Worm (Caenorhabditis elegans) whole organism, L1 larva: ENCODE measurements around the gene C35B1.4.

ENCODE experiments used
- C04F5.9 ChIP-seq: sonication (generic microtip); optimal IDR thresholded peaks from 2 replicates; lab custom pipeline; 2016; ENCODE audit warnings: missing genetic modification characterization, missing compliant biosample characterization
- C34B4.2 ChIP-seq: sonication (generic microtip); optimal IDR thresholded peaks from 2 replicates; lab custom pipeline; 2017; ENCODE audit warnings: mild to moderate bottlenecking, missing genetic modification characterization, missing compliant biosample characterization
- Y116A8C.19 ChIP-seq: sonication (generic microtip); optimal IDR thresholded peaks from 2 replicates; lab custom pipeline; 2016; ENCODE audit warnings: missing compliant biosample characterization, missing genetic modification characterization, borderline replicate concordance
- alr-1 ChIP-seq: fragments of 200-800 bp; sonication (Bioruptor generic); optimal IDR thresholded peaks from 2 replicates; lab custom pipeline; 2018; ENCODE audit warnings: borderline replicate concordance, mild to moderate bottlenecking, missing genetic modification characterization, missing compliant biosample characterization
- ama-1 ChIP-seq: fragments of 150-350 bp; optimal IDR thresholded peaks from 2 replicates; lab custom pipeline; 2014
- ceh-63 ChIP-seq: fragments of 200-800 bp; sonication (Bioruptor generic); optimal IDR thresholded peaks from 2 replicates; lab custom pipeline; 2018; ENCODE audit warnings: mild to moderate bottlenecking, missing genetic modification characterization, missing compliant biosample characterization
- ceh-8 ChIP-seq: fragments of 200-800 bp; sonication (Bioruptor generic); optimal IDR thresholded peaks from 2 replicates; lab custom pipeline; 2018; ENCODE audit warnings: mild to moderate bottlenecking, missing genetic modification characterization, moderate library complexity, missing compliant biosample characterization
- ceh-82 ChIP-seq, 3 experiments: fragments of 150-350 bp in 1 of 3; sonication (generic microtip) in 2 of 3; optimal IDR thresholded peaks; 2 replicates each; lab custom pipeline; 2014 to 2017; ENCODE audit warnings: missing biosample characterization in 3 of 3, missing genetic modification characterization in 3 of 3
- ces-1 ChIP-seq: fragments of 150-350 bp; optimal IDR thresholded peaks from 2 replicates; lab custom pipeline; 2014; ENCODE audit warnings: missing biosample characterization, missing genetic modification reagents, missing genetic modification characterization
- dpl-1 ChIP-seq, 3 experiments: fragments of 150-350 bp in 2 of 3; sonication (generic microtip) in 1 of 3; optimal IDR thresholded peaks; 2 replicates each; lab custom pipeline; 2014 to 2017; ENCODE audit warnings: missing biosample characterization in 3 of 3, missing genetic modification characterization in 3 of 3, missing genetic modification reagents in 3 of 3
- dsc-1 ChIP-seq: sonication (generic microtip); optimal IDR thresholded peaks from 2 replicates; lab custom pipeline; 2016; ENCODE audit warnings: mild to moderate bottlenecking, missing genetic modification characterization, missing compliant biosample characterization
- efl-1 ChIP-seq, 4 experiments: fragments of 150-350 bp; optimal IDR thresholded peaks in 3 of 4; peaks in 1 of 4; 1 replicate in 1 of 4; 2 replicates in 3 of 4; lab custom pipeline; 2014; ENCODE audit warnings: missing biosample characterization in 2 of 4, missing genetic modification characterization in 2 of 4, missing genetic modification reagents in 2 of 4
- efl-3 ChIP-seq: fragments of 200-800 bp; sonication (Bioruptor generic); optimal IDR thresholded peaks from 2 replicates; lab custom pipeline; 2018; ENCODE audit warnings: mild to moderate bottlenecking, missing genetic modification characterization, missing compliant biosample characterization
- egl-13 ChIP-seq: sonication (generic microtip); optimal IDR thresholded peaks from 2 replicates; lab custom pipeline; 2016; ENCODE audit warnings: missing genotype, missing genetic modification reagents, missing genetic modification characterization, missing compliant biosample characterization
- ets-5 ChIP-seq: fragments of 200-800 bp; sonication (Bioruptor generic); IDR thresholded peaks from 2 replicates; pipeline ENCODE4 v1.3.6; 2022; ENCODE audit warnings: missing genetic modification characterization, missing compliant biosample characterization
- grh-1 ChIP-seq: fragments of 200-800 bp; sonication (Bioruptor generic); IDR thresholded peaks from 2 replicates; pipeline ENCODE4 v1.3.6; 2022; ENCODE audit warnings: missing genetic modification reagents, missing genetic modification characterization, missing compliant biosample characterization
- hlh-4 ChIP-seq: sonication (generic microtip); optimal IDR thresholded peaks from 2 replicates; lab custom pipeline; 2016; ENCODE audit warnings: mild to moderate bottlenecking, missing genetic modification characterization, missing compliant biosample characterization
- irx-1 ChIP-seq: sonication (generic microtip); optimal IDR thresholded peaks from 2 replicates; lab custom pipeline; 2016; ENCODE audit warnings: missing genetic modification characterization, missing compliant biosample characterization
- isw-1 ChIP-seq: fragments of 200-800 bp; sonication (Bioruptor generic); IDR thresholded peaks from 2 replicates; pipeline ENCODE4 v1.3.6; 2022; ENCODE audit warnings: missing genetic modification characterization, missing compliant biosample characterization
- jun-1 ChIP-seq: fragments of 150-350 bp; optimal IDR thresholded peaks from 2 replicates; lab custom pipeline; 2014; ENCODE audit warnings: missing biosample characterization, missing genetic modification reagents, missing genetic modification characterization
- lin-13 ChIP-seq: fragments of 150-350 bp; optimal IDR thresholded peaks from 2 replicates; lab custom pipeline; 2014; ENCODE audit warnings: missing biosample characterization, missing genetic modification reagents, missing genetic modification characterization
- lin-15B ChIP-seq: fragments of 150-350 bp; sonication (generic microtip); optimal IDR thresholded peaks from 3 replicates; lab custom pipeline; 2014; ENCODE audit warnings: missing biosample characterization, missing genetic modification characterization
- mdl-1 ChIP-seq, 2 experiments: fragments of 150-350 bp; optimal IDR thresholded peaks; 2 replicates each; lab custom pipeline; 2014 to 2017; ENCODE audit warnings: missing biosample characterization in 2 of 2, missing genetic modification characterization in 2 of 2, inconsistent platforms in 1 of 2
- nhr-28 ChIP-seq: fragments of 150-350 bp; optimal IDR thresholded peaks from 2 replicates; lab custom pipeline; 2014; ENCODE audit warnings: missing biosample characterization, missing genetic modification characterization
- nhr-47 ChIP-seq: sonication (generic microtip); optimal IDR thresholded peaks from 2 replicates; lab custom pipeline; 2016; ENCODE audit warnings: mild to moderate bottlenecking, missing genetic modification characterization, moderate library complexity, missing compliant biosample characterization
- nhr-76 ChIP-seq: sonication (generic microtip); optimal IDR thresholded peaks from 2 replicates; lab custom pipeline; 2017; ENCODE audit warnings: missing biosample characterization, missing genetic modification characterization
- nhr-77 ChIP-seq: fragments of 150-350 bp; optimal IDR thresholded peaks from 2 replicates; lab custom pipeline; 2014; ENCODE audit warnings: missing biosample characterization, missing genetic modification characterization
- nhr-85 ChIP-seq: sonication (generic microtip); peaks from one replicate; lab custom pipeline; 2016; ENCODE audit warnings: missing genetic modification characterization, inconsistent platforms, missing compliant biosample characterization
- pax-3 ChIP-seq: fragments of 200-800 bp; sonication (Bioruptor generic); optimal IDR thresholded peaks from 2 replicates; lab custom pipeline; 2018; ENCODE audit warnings: mild to moderate bottlenecking, missing genetic modification characterization, moderate library complexity, missing compliant biosample characterization
- pqm-1 ChIP-seq: sonication (generic microtip); optimal IDR thresholded peaks from 3 replicates; lab custom pipeline; 2017; ENCODE audit warnings: missing biosample characterization, missing genetic modification characterization
- snu-23 ChIP-seq: sonication (generic microtip); optimal IDR thresholded peaks from 2 replicates; lab custom pipeline; 2016; ENCODE audit warnings: missing genetic modification characterization, missing compliant biosample characterization
- sptf-1 ChIP-seq: fragments of 150-350 bp; optimal IDR thresholded peaks from 2 replicates; lab custom pipeline; 2014; ENCODE audit warnings: missing biosample characterization, missing genetic modification characterization
- unc-98 ChIP-seq: fragments of 200-800 bp; sonication (Bioruptor generic); IDR thresholded peaks from 2 replicates; pipeline ENCODE4 v1.3.6; 2022; ENCODE audit warnings: missing genetic modification characterization, missing compliant biosample characterization
- vab-15 ChIP-seq: sonication (generic microtip); optimal IDR thresholded peaks from 2 replicates; lab custom pipeline; 2017; ENCODE audit warnings: missing genotype, mild to moderate bottlenecking, missing genetic modification characterization, missing compliant biosample characterization
- zip-4 ChIP-seq: fragments of 200-800 bp; sonication (Bioruptor generic); optimal IDR thresholded peaks from 2 replicates; lab custom pipeline; 2018; ENCODE audit warnings: mild to moderate bottlenecking, missing genetic modification characterization, moderate library complexity, missing compliant biosample characterization

The C35B1.4 gene

DNA sequence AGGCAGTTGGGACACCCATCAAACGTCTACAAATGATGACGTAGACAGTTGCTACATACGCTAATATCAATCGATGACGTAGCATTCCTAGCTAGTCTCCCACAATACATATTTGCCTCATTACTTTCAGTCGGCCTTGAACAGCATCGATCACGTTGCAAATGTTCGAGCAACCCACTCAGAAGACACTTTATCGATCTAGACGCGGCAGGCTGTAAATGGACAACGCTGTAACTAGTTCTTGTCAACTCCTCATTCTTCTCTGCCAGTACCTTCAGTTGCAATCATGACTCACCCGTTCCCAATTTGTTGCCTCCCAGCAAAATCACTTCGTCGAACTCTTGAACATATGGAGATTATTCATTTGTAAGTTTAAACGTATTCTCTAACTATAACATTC, 7.6 kb upstream of the C35B1.4 start, which contains the start of gene pqn-75:
Gene pqn-75 (plus strand): TSS at position 301 of the 400 bp plus-strand sequence.
- TF ChIP-seq unc-98 = no peak
- no peak for TF ChIP-seq sptf-1 (tag; lab: Kevin White, UChicago)
- no peak for TF ChIP-seq ces-1 (GFP tag; lab: Kevin White, UChicago)
- no peak for TF ChIP-seq isw-1 (GFP tag; lab: Robert Waterston, UW)
- TF ChIP-seq dsc-1 = no peak
- TF ChIP-seq ceh-82 (tag; optimal IDR thresholded peaks at IDR 0.05; lab: Kevin White, UChicago) = no peak
- TF ChIP-seq C04F5.9 (tag; lab: Kevin White, UChicago) = no peak
- TF ChIP-seq ceh-63 (GFP tag; lab: Kevin White, UChicago) = no peak
- no peak for TF ChIP-seq dpl-1 (GFP tag; optimal IDR thresholded peaks at IDR 0.05; lab: Kevin White, UChicago)
- no peak for TF ChIP-seq ets-5 (GFP tag; lab: Robert Waterston, UW)
- TF ChIP-seq mdl-1 (tag; optimal IDR thresholded peaks at IDR 0.05; lab: Kevin White, UChicago) = no peak
- no peak for TF ChIP-seq efl-1 (optimal IDR thresholded peaks at IDR 0.05; lab: Kevin White, UChicago)
- TF ChIP-seq efl-1 (GFP tag; optimal IDR thresholded peaks at IDR 0.05 in 1 of 2; lab: Kevin White, UChicago) = no peak
- no peak for TF ChIP-seq irx-1 (tag; lab: Kevin White, UChicago)
- no peak for TF ChIP-seq ama-1 (lab: Kevin White, UChicago)
- no peak for TF ChIP-seq zip-4 (GFP tag; lab: Kevin White, UChicago)
- no peak for TF ChIP-seq pqm-1
- TF ChIP-seq jun-1 (tag; lab: Kevin White, UChicago) = no peak
- no peak for TF ChIP-seq snu-23 (GFP tag; lab: Kevin White, UChicago)
- no peak for TF ChIP-seq Y116A8C.19
- no peak for TF ChIP-seq lin-13 (GFP tag; lab: Kevin White, UChicago)

DNA sequence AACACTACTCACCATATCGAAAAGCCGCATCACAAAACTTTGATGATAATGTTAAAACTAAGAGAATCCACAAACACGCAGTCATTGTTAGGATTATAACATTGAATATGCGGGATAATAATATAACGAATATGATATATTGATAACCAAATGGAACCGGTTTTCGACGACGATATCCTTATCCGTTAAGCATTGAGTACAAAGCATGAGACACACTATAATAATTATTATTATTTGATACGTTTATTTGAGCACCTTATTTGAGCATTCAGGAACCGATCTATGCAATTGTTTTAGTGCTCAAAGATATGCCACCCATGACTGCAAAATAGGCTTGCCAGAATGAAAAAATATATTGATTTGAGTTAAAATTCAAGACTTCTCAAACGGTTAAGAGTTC, 5.0 kb upstream of the C35B1.4 start, which contains the start of gene W03D2.9:
Gene W03D2.9 (minus strand): TSS at position 101 of the 400 bp plus-strand sequence.
- TF ChIP-seq lin-15B (tag; lab: Kevin White, UChicago) (no peak), nhr-28 (no peak)

DNA sequence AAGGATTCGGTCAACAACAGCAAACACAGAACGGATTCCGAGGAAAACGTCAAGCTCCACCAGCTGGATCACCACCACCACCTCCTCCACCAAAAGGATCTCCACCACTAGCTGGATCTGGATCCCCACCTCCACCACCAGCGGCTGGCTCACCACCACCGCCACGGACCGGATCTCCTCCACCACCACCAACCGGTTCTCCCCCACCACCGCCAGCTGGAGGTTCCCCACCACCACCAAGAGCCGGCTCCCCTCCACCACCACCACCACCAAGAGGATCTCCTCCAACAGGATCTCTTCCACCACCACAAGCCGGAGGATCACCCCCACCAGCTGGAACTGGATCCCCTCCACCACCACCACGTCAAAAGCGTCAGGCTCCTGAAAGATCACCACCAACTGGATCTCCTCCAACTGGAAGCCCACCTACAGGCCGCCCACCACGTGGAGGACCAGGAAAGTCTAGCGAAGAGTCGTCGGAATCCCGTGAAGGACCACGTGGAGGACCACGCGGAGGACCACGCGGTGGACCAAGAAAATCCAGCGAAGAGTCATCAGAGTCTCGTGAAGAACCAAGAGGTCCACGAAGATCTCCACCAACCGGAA, 2.8 kb upstream of the C35B1.4 start:
- no peak for TF ChIP-seq efl-1 (optimal IDR thresholded peaks at IDR 0.05; lab: Kevin White, UChicago)
- TF ChIP-seq efl-1 (GFP tag; optimal IDR thresholded peaks at IDR 0.05 in 1 of 2; lab: Kevin White, UChicago) = peak in 1 of 2 experiments; percentile 15
- TF ChIP-seq ceh-8 (GFP tag; lab: Kevin White, UChicago) = peak; percentile 44
- no peak for TF ChIP-seq efl-3 (GFP tag; lab: Kevin White, UChicago)

DNA sequence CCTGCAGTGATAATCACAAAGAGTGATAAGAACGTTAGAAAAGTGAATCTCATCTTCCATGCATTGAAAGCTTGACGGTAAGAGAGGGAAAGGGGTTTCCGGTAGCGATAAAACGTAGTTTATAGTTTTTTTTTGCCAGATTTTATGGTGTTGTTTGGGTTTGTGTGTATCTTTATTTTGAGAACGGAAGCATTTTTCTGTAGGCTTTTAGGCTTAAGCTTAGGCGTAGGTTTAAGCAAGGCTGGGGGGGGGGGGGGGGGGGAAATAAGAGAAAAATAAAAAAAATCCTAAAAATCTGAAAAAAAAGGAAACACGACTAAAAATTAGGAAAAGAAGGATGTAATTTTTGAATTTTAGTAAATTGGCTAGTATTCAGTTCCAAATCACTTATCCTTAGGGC, 713 bp upstream of the C35B1.4 start, which contains the start of gene C35B1.8:
Gene C35B1.8 (minus strand): TSS at position 101 of the 400 bp plus-strand sequence.
- no peak for TF ChIP-seq nhr-85 (tag; lab: Kevin White, UChicago)
- TF ChIP-seq unc-98 = no peak
- TF ChIP-seq hlh-4 = no peak
- no peak for TF ChIP-seq pax-3
- no peak for TF ChIP-seq lin-15B (tag; lab: Kevin White, UChicago)
- TF ChIP-seq C34B4.2 = no peak
- no peak for TF ChIP-seq vab-15 (tag; lab: Kevin White, UChicago)
- no peak for TF ChIP-seq nhr-77 (tag; lab: Kevin White, UChicago)
- TF ChIP-seq nhr-76 = no peak
- no peak for TF ChIP-seq grh-1 (GFP tag; lab: Robert Waterston, UW)
- TF ChIP-seq snu-23 (GFP tag; lab: Kevin White, UChicago) = no peak
- TF ChIP-seq nhr-47 (tag; lab: Kevin White, UChicago) = no peak
- TF ChIP-seq alr-1 (tag; lab: Kevin White, UChicago) = no peak
- TF ChIP-seq egl-13 (tag; lab: Kevin White, UChicago) = no peak
- TF ChIP-seq, all 84 proteins: peak for 0
